Worm (Caenorhabditis elegans): ENCODE results near the gene Y46H3C.7.

- TF ChIP-seq pha-4 (tag; optimal IDR thresholded peaks at IDR 0.05) (no peak), pbrm-1 (GFP tag; IDR thresholded peaks at IDR 0.05) (no peak), F57C9.4 (tag; optimal IDR thresholded peaks at IDR 0.05) (no peak), F55B11.4 (tag; optimal IDR thresholded peaks at IDR 0.05; ENCODE audit: borderline replicate concordance, insufficient read depth) (no peak), mes-4 (tag; optimal IDR thresholded peaks at IDR 0.05) (no peak), C06A6.2 (GFP tag; conservative IDR thresholded peaks at IDR 0.05) (no peak), ekl-4 (GFP tag; IDR thresholded peaks at IDR 0.05) (no peak), rpc-1 (optimal IDR thresholded peaks at IDR 0.05) (no peak), rpc-1 (tag; optimal IDR thresholded peaks at IDR 0.05) (no peak), F22D6.2 (tag; optimal IDR thresholded peaks at IDR 0.05) (no peak), Y53G8AR.9 (GFP tag; conservative IDR thresholded peaks at IDR 0.05) (no peak), rcor-1 (GFP tag; IDR thresholded peaks at IDR 0.05) (no peak), snpc-4 (GFP tag; optimal IDR thresholded peaks at IDR 0.05) (no peak), snpc-4 (tag; optimal IDR thresholded peaks at IDR 0.05) (no peak), unc-62 (GFP tag; optimal IDR thresholded peaks at IDR 0.05) (no peak)
Measured at ce11 chrV:1642768-1643167, 51.1 kb downstream of the Y46H3C.7 start.

Data from whole organism, young adult.